Worm (Caenorhabditis elegans) whole organism, L4 larva: ENCODE measurements around the gene srd-42.
A peak's percentile ranks its signal among the peaks of the same experiment; 100 is the strongest.

Experiments
- F26F4.8 ChIP-seq: fragments of 200-800 bp; sonication (Bioruptor generic); conservative IDR thresholded peaks from 2 replicates; pipeline ENCODE4 v1.3.6; 2022; ENCODE audit warnings: missing genetic modification characterization, missing compliant biosample characterization
- F37D6.2 ChIP-seq: sonication (generic microtip); optimal IDR thresholded peaks from 2 replicates; lab custom pipeline; 2016; ENCODE audit warnings: mild to moderate bottlenecking, missing genetic modification characterization, missing compliant biosample characterization
- T20F7.1 ChIP-seq: fragments of 200-800 bp; sonication (Bioruptor generic); optimal IDR thresholded peaks from 2 replicates; lab custom pipeline; 2018; ENCODE audit warnings: mild to moderate bottlenecking, missing genetic modification characterization, missing compliant biosample characterization
- T26A8.4 ChIP-seq: fragments of 200-800 bp; sonication (Bioruptor generic); IDR thresholded peaks from 2 replicates; pipeline ENCODE4 v1.3.6; 2022; ENCODE audit warnings: missing genetic modification characterization, missing compliant biosample characterization
- Y105C5A.15 ChIP-seq: fragments of 200-800 bp; sonication (Bioruptor generic); IDR thresholded peaks from 2 replicates; pipeline ENCODE4 v1.3.6; 2022; ENCODE audit warnings: missing genetic modification characterization, missing compliant biosample characterization
- Y75B8A.6 ChIP-seq: fragments of 200-800 bp; sonication (Bioruptor generic); IDR thresholded peaks from 2 replicates; pipeline ENCODE4 v1.3.6; 2022; ENCODE audit warnings: missing genetic modification reagents, missing genetic modification characterization, missing compliant biosample characterization
- ZK546.5 ChIP-seq, 2 experiments: sonication (generic microtip); optimal IDR thresholded peaks; 2 replicates each; lab custom pipeline; 2017; ENCODE audit warnings: missing biosample characterization in 2 of 2, missing genetic modification characterization in 2 of 2
- aha-1 ChIP-seq: fragments of 150-350 bp; peaks from one replicate; lab custom pipeline; 2014; ENCODE audit warnings: missing biosample characterization, missing genetic modification characterization
- aly-2 ChIP-seq: sonication (generic microtip); optimal IDR thresholded peaks from 2 replicates; lab custom pipeline; 2018; ENCODE audit warnings: missing biosample characterization, missing genetic modification characterization
- arid-1 ChIP-seq: fragments of 200-800 bp; sonication (Bioruptor generic); conservative IDR thresholded peaks from 2 replicates; pipeline ENCODE4 v1.3.6; 2022; ENCODE audit warnings: missing genetic modification reagents, missing genetic modification characterization, missing compliant biosample characterization
- attf-4 ChIP-seq: sonication (generic microtip); optimal IDR thresholded peaks from 3 replicates; lab custom pipeline; 2017; ENCODE audit warnings: missing biosample characterization, missing genetic modification characterization
- ceh-28 ChIP-seq: fragments of 150-350 bp; optimal IDR thresholded peaks from 2 replicates; lab custom pipeline; 2014; ENCODE audit warnings: missing biosample characterization, missing genetic modification reagents, missing genetic modification characterization
- ceh-44 ChIP-seq: fragments of 200-800 bp; sonication (Bioruptor generic); IDR thresholded peaks from 2 replicates; pipeline ENCODE4 v1.3.6; 2022; ENCODE audit warnings: missing genetic modification reagents, missing genetic modification characterization, missing compliant biosample characterization
- ctbp-1 ChIP-seq: fragments of 200-800 bp; sonication (Bioruptor generic); IDR thresholded peaks from 2 replicates; pipeline ENCODE4 v1.3.6; 2022; ENCODE audit warnings: missing genetic modification reagents, missing genetic modification characterization, missing compliant biosample characterization
- daf-16 ChIP-seq, 3 experiments: sonication (generic microtip); optimal IDR thresholded peaks; 2 replicates each; lab custom pipeline; 2016 to 2017; ENCODE audit warnings: missing genetic modification characterization in 3 of 3, missing genetic modification reagents in 3 of 3, mild to moderate bottlenecking in 2 of 3, missing compliant biosample characterization in 2 of 3, missing biosample characterization in 1 of 3, moderate library complexity in 1 of 3
- dmd-6 ChIP-seq: fragments of 200-800 bp; sonication (Bioruptor generic); IDR thresholded peaks from 2 replicates; pipeline ENCODE4 v1.3.6; 2022; ENCODE audit warnings: missing genetic modification reagents, missing genetic modification characterization, missing compliant biosample characterization
- duxl-1 ChIP-seq: sonication (generic microtip); optimal IDR thresholded peaks from 2 replicates; lab custom pipeline; 2016; ENCODE audit warnings: mild to moderate bottlenecking, missing genetic modification characterization, moderate library complexity, missing compliant biosample characterization; ENCODE audit not compliant: poor library complexity
- dve-1 ChIP-seq: sonication (generic microtip); optimal IDR thresholded peaks from 2 replicates; lab custom pipeline; 2017; ENCODE audit warnings: antibody characterized with exemption, mild to moderate bottlenecking, missing genetic modification characterization, missing compliant biosample characterization; ENCODE audit not compliant: insufficient read depth
- egl-27 ChIP-seq: sonication (generic microtip); optimal IDR thresholded peaks from 3 replicates; lab custom pipeline; 2017; ENCODE audit warnings: missing biosample characterization, missing genetic modification reagents, missing genetic modification characterization
- egl-43 ChIP-seq: fragments of 200-800 bp; sonication (Bioruptor generic); IDR thresholded peaks from 2 replicates; pipeline ENCODE4 v1.3.6; 2022; ENCODE audit warnings: missing genetic modification reagents, missing genetic modification characterization, missing compliant biosample characterization
- gei-8 ChIP-seq: fragments of 200-800 bp; sonication (Bioruptor generic); optimal IDR thresholded peaks from 2 replicates; lab custom pipeline; 2018; ENCODE audit warnings: mild to moderate bottlenecking, missing genetic modification characterization, missing compliant biosample characterization
- hif-1 ChIP-seq, 2 experiments: sonication (generic microtip); optimal IDR thresholded peaks; 2 replicates each; lab custom pipeline; 2016 to 2017; ENCODE audit warnings: missing compliant biosample characterization in 2 of 2, missing genetic modification characterization in 2 of 2, missing genetic modification reagents in 2 of 2, missing genotype in 2 of 2, mild to moderate bottlenecking in 1 of 2
- hlh-11 ChIP-seq: fragments of 200-800 bp; sonication (Bioruptor generic); optimal IDR thresholded peaks from 2 replicates; lab custom pipeline; 2018; ENCODE audit warnings: mild to moderate bottlenecking, missing genetic modification characterization, missing compliant biosample characterization
- hlh-30 ChIP-seq: sonication (generic microtip); optimal IDR thresholded peaks from 2 replicates; lab custom pipeline; 2017; ENCODE audit warnings: antibody characterized with exemption, mild to moderate bottlenecking, missing genetic modification characterization, missing compliant biosample characterization; ENCODE audit not compliant: insufficient read depth
- hmg-1.1 ChIP-seq: fragments of 200-800 bp; sonication (Bioruptor generic); IDR thresholded peaks from 2 replicates; pipeline ENCODE4 v1.3.6; 2022; ENCODE audit warnings: missing genetic modification reagents, missing genetic modification characterization, missing compliant biosample characterization
- lin-1 ChIP-seq: fragments of 200-800 bp; sonication (Bioruptor generic); IDR thresholded peaks from 2 replicates; pipeline ENCODE4 v1.3.6; 2022; ENCODE audit warnings: missing genetic modification reagents, missing genetic modification characterization, missing compliant biosample characterization
- lin-29 ChIP-seq: fragments of 200-800 bp; sonication (Bioruptor generic); IDR thresholded peaks from 2 replicates; pipeline ENCODE4 v1.3.6; 2022; ENCODE audit warnings: missing genetic modification reagents, missing genetic modification characterization, missing compliant biosample characterization
- lin-38 ChIP-seq: fragments of 200-800 bp; sonication (Bioruptor generic); IDR thresholded peaks from 2 replicates; pipeline ENCODE4 v1.3.6; 2022; ENCODE audit warnings: missing genetic modification reagents, missing genetic modification characterization, missing compliant biosample characterization
- madf-9 ChIP-seq: fragments of 200-800 bp; sonication (Bioruptor generic); conservative IDR thresholded peaks from 2 replicates; pipeline ENCODE4 v1.3.6; 2022; ENCODE audit warnings: missing genetic modification reagents, missing genetic modification characterization, missing compliant biosample characterization
- mdl-1 ChIP-seq, 2 experiments: fragments of 150-350 bp in 1 of 2; sonication (generic microtip) in 1 of 2; optimal IDR thresholded peaks; 2 replicates each; lab custom pipeline; 2014 to 2017; ENCODE audit warnings: missing biosample characterization in 2 of 2, missing genetic modification characterization in 2 of 2
- mdt-29 ChIP-seq: fragments of 200-800 bp; sonication (Bioruptor generic); IDR thresholded peaks from 2 replicates; pipeline ENCODE4 v1.3.6; 2022; ENCODE audit warnings: missing genetic modification reagents, missing genetic modification characterization, missing compliant biosample characterization
- mes-2 ChIP-seq: sonication (generic microtip); optimal IDR thresholded peaks from 2 replicates; lab custom pipeline; 2016; ENCODE audit warnings: missing genotype, mild to moderate bottlenecking, missing genetic modification characterization, missing compliant biosample characterization; ENCODE audit not compliant: poor library complexity, severe bottlenecking
- nhr-111 ChIP-seq: fragments of 200-800 bp; sonication (Bioruptor generic); optimal IDR thresholded peaks from 2 replicates; lab custom pipeline; 2018; ENCODE audit warnings: mild to moderate bottlenecking, missing genetic modification characterization, missing compliant biosample characterization
- nhr-28 ChIP-seq: fragments of 150-350 bp; optimal IDR thresholded peaks from 2 replicates; lab custom pipeline; 2014; ENCODE audit warnings: missing biosample characterization, missing genetic modification characterization
- nhr-48 ChIP-seq: sonication (generic microtip); optimal IDR thresholded peaks from 2 replicates; lab custom pipeline; 2016; ENCODE audit warnings: mild to moderate bottlenecking, missing genetic modification characterization, missing compliant biosample characterization
- nhr-6 ChIP-seq: fragments of 150-350 bp; optimal IDR thresholded peaks from 2 replicates; lab custom pipeline; 2014; ENCODE audit warnings: missing biosample characterization, missing genetic modification characterization
- nhr-76 ChIP-seq: fragments of 150-350 bp; optimal IDR thresholded peaks from 2 replicates; lab custom pipeline; 2014; ENCODE audit warnings: missing biosample characterization, missing genetic modification characterization
- nhr-77 ChIP-seq: fragments of 150-350 bp; optimal IDR thresholded peaks from 2 replicates; lab custom pipeline; 2014; ENCODE audit warnings: missing biosample characterization, missing genetic modification characterization
- php-3 ChIP-seq: fragments of 200-800 bp; sonication (Bioruptor generic); IDR thresholded peaks from 2 replicates; pipeline ENCODE4 v1.3.6; 2022; ENCODE audit warnings: missing genetic modification reagents, missing genetic modification characterization, missing compliant biosample characterization
- pqm-1 ChIP-seq: sonication (generic microtip); optimal IDR thresholded peaks from 2 replicates; lab custom pipeline; 2017; ENCODE audit warnings: missing biosample characterization, missing genetic modification characterization
- rbr-2 ChIP-seq: sonication (generic microtip); optimal IDR thresholded peaks from 2 replicates; lab custom pipeline; 2016; ENCODE audit warnings: missing genotype, missing genetic modification characterization, missing compliant biosample characterization
- skn-1 ChIP-seq: fragments of 150-350 bp; optimal IDR thresholded peaks from 2 replicates; lab custom pipeline; 2014; ENCODE audit warnings: missing biosample characterization, missing genetic modification characterization
- spr-1 ChIP-seq: sonication (generic microtip); optimal IDR thresholded peaks from 2 replicates; lab custom pipeline; 2016; ENCODE audit warnings: mild to moderate bottlenecking, missing genetic modification characterization, missing compliant biosample characterization
- unc-62 ChIP-seq, 3 experiments: fragments of 150-350 bp in 1 of 3; sonication (generic microtip); optimal IDR thresholded peaks in 2 of 3; peaks in 1 of 3; 1 replicate in 1 of 3; 2 replicates in 2 of 3; lab custom pipeline; 2014 to 2017; ENCODE audit warnings: missing biosample characterization in 3 of 3, missing genetic modification characterization in 3 of 3, missing genetic modification reagents in 3 of 3, missing genotype in 1 of 3
- zag-1 ChIP-seq: fragments of 150-350 bp; optimal IDR thresholded peaks from 2 replicates; lab custom pipeline; 2014; ENCODE audit warnings: missing biosample characterization, missing genetic modification characterization
- zfp-3 ChIP-seq: fragments of 200-800 bp; sonication (Bioruptor generic); conservative IDR thresholded peaks from 2 replicates; pipeline ENCODE4 v1.3.6; 2022; ENCODE audit warnings: missing genetic modification reagents, missing genetic modification characterization, missing compliant biosample characterization
- ztf-11 ChIP-seq: fragments of 150-350 bp; optimal IDR thresholded peaks from 2 replicates; lab custom pipeline; 2014; ENCODE audit warnings: missing biosample characterization, missing genetic modification characterization
- ztf-7 ChIP-seq: fragments of 150-350 bp; optimal IDR thresholded peaks from 2 replicates; lab custom pipeline; 2014; ENCODE audit warnings: missing biosample characterization, missing genetic modification characterization

Gene srd-42

DNA sequence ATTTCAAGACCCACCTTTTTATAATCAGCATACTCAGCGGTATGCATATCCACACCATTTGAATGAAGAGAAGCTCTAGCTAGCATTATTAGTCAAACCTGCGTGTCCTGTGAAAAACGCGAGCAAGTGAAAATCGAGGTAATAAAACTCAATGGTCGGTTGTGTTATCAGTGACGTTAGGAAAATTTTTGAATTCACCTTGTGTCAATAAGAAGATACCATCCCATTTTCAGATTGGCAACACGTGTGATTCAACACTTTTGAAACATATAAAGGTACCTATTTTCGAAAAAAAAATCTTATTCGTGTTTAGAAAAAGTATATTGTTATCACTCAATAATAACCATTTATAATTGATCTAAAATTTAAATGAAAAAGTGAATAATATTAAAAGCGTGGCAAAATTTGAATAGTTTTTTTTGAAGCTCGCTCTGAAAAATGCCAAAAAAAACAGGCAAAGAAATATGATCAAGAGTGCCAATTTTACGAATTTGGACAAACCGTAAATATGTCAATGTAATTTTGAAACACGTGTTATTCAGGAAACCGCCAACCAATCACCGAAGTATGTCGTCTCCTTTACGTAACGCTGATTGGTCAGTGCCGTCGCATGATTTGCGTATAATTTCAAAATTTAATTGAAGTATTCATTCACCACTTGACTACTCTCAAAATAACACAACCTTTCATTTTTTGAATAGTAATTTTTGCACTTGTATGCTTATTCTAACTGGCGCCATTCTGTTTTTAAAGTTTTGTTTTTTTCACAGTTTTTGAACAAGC, 8.6 kb upstream of the srd-42 start, which contains the start of gene F46G10.1:
Gene F46G10.1 (minus strand): TSS at position 115 of the 783 bp plus-strand sequence.
- TF ChIP-seq lin-38 (GFP tag; lab: Robert Waterston, UW) = no peak
- TF ChIP-seq nhr-6 (tag; lab: Kevin White, UChicago) = no peak
- TF ChIP-seq F26F4.8 (GFP tag; lab: Robert Waterston, UW) = no peak
- TF ChIP-seq madf-9 (GFP tag; lab: Robert Waterston, UW) = no peak
- no peak for TF ChIP-seq aly-2 (tag; lab: Kevin White, UChicago)
- peak; percentile 47 for TF ChIP-seq hlh-11 (tag; lab: Kevin White, UChicago)
- TF ChIP-seq nhr-76 = no peak
- TF ChIP-seq spr-1 (tag; lab: Kevin White, UChicago) = no peak
- peak; percentile 58 for TF ChIP-seq nhr-28
- TF ChIP-seq mdt-29 (GFP tag; lab: Robert Waterston, UW) = no peak
- TF ChIP-seq lin-1 (GFP tag; lab: Robert Waterston, UW) = no peak
- TF ChIP-seq rbr-2 = no peak
- no peak for TF ChIP-seq ctbp-1
- no peak for TF ChIP-seq ztf-11
- no peak for TF ChIP-seq hmg-1.1 (GFP tag; lab: Robert Waterston, UW)
- TF ChIP-seq gei-8 (GFP tag; lab: Kevin White, UChicago) = no peak
- no peak for TF ChIP-seq zfp-3 (GFP tag; lab: Robert Waterston, UW)
- TF ChIP-seq php-3 (GFP tag; lab: Robert Waterston, UW) = peak; percentile 28; the same call in 1 of the 2 replicates
- peak; percentile 70 for TF ChIP-seq dve-1
- no peak for TF ChIP-seq ceh-28
- TF ChIP-seq lin-29 (GFP tag; lab: Robert Waterston, UW) = no peak
- no peak for TF ChIP-seq mes-2 (tag; lab: Kevin White, UChicago)
- no peak for TF ChIP-seq hif-1 (tag; optimal IDR thresholded peaks at IDR 0.05; lab: Kevin White, UChicago)
- peak in 1 of 2 experiments; percentile 1 for TF ChIP-seq unc-62 (GFP tag; optimal IDR thresholded peaks at IDR 0.05 in 1 of 2; lab: Kevin White, UChicago)
- TF ChIP-seq unc-62 (tag; optimal IDR thresholded peaks at IDR 0.05; lab: Kevin White, UChicago) = no peak
- TF ChIP-seq T20F7.1 (GFP tag; lab: Kevin White, UChicago) = no peak
- TF ChIP-seq mdl-1 (tag; optimal IDR thresholded peaks at IDR 0.05; lab: Kevin White, UChicago) = peak in 1 of 2 experiments; percentile 13
- TF ChIP-seq nhr-77 (tag; lab: Kevin White, UChicago) = peak; percentile 39
- TF ChIP-seq ZK546.5 (tag; optimal IDR thresholded peaks at IDR 0.05; lab: Kevin White, UChicago) = no peak
- no peak for TF ChIP-seq daf-16 (GFP tag; optimal IDR thresholded peaks at IDR 0.05; lab: Kevin White, UChicago)
- peak; percentile 93 for TF ChIP-seq daf-16 (tag; optimal IDR thresholded peaks at IDR 0.05; lab: Kevin White, UChicago)
- TF ChIP-seq nhr-48 (tag; lab: Kevin White, UChicago) = no peak
- TF ChIP-seq ztf-7 = peak; percentile 26
- TF ChIP-seq T26A8.4 (GFP tag; lab: Robert Waterston, UW) = no peak
- TF ChIP-seq attf-4 (tag; lab: Kevin White, UChicago) = no peak
- no peak for TF ChIP-seq F37D6.2 (tag; lab: Kevin White, UChicago)
- no peak for TF ChIP-seq skn-1
- TF ChIP-seq Y75B8A.6 (GFP tag; lab: Robert Waterston, UW) = no peak
- peak; percentile 73 for TF ChIP-seq pqm-1 (tag; lab: Kevin White, UChicago)
- TF ChIP-seq duxl-1 (tag; lab: Kevin White, UChicago) = no peak
- no peak for TF ChIP-seq arid-1 (GFP tag; lab: Robert Waterston, UW)
- peak; percentile 28 for TF ChIP-seq aha-1 (tag; lab: Kevin White, UChicago)
- TF ChIP-seq Y105C5A.15 (GFP tag; lab: Robert Waterston, UW) = no peak
- TF ChIP-seq egl-27 (tag; lab: Kevin White, UChicago) = no peak
- peak; percentile 21 for TF ChIP-seq hlh-30 (tag; lab: Kevin White, UChicago)
- TF ChIP-seq nhr-111 = no peak
- no peak for TF ChIP-seq zag-1 (tag; lab: Kevin White, UChicago)
- peak; percentile 78 for TF ChIP-seq dmd-6
- no peak for TF ChIP-seq egl-43 (GFP tag; lab: Robert Waterston, UW)
- no peak for TF ChIP-seq ceh-44 (GFP tag; lab: Robert Waterston, UW)
